Fruit fly (Drosophila melanogaster) whole organism: ENCODE data around the gene CG4577.

Experiments used
- CG8478 ChIP-seq: fragments of >200 bp; optimal IDR thresholded peaks from 2 replicates; lab custom pipeline; 2018; ENCODE audit warnings: inconsistent platforms
- Dll ChIP-seq: fragments of >200 bp; optimal IDR thresholded peaks from 2 replicates; lab custom pipeline; 2017
- EcR ChIP-seq, 2 experiments: fragments of >200 bp; optimal IDR thresholded peaks; 2 replicates each; lab custom pipeline; 2017; ENCODE audit warnings: missing biosample characterization in 2 of 2, missing genetic modification characterization in 2 of 2, missing genetic modification reagents in 2 of 2
- pan ChIP-seq: fragments of >200 bp; optimal IDR thresholded peaks from 2 replicates; lab custom pipeline; 2017
- psq ChIP-seq: fragments of >200 bp; optimal IDR thresholded peaks from 2 replicates; lab custom pipeline; 2017
- usp ChIP-seq: fragments of >200 bp; optimal IDR thresholded peaks from 2 replicates; lab custom pipeline; 2017; ENCODE audit warnings: missing biosample characterization, missing genetic modification characterization, mixed read lengths

dm6 chr2L:1134011-1134743, at the start of gene CG4577, which contains the start of gene Iris:
- TF ChIP-seq CG8478 (no peak), usp (no peak), psq (lab: Kevin White, UChicago) (no peak), EcR (GFP tag; optimal IDR thresholded peaks at IDR 0.05; lab: Kevin White, UChicago) (no peak), Dll (no peak), pan (lab: Kevin White, UChicago) (no peak)
